Fruit fly (Drosophila melanogaster) Kc167 (cell line): ENCODE data around the gene Mis12.

Source experiments
- Myc ChIP-seq: fragments of >200 bp; optimal IDR thresholded peaks from 2 replicates; lab custom pipeline; 2017; ENCODE audit warnings: missing external identifiers
- Sin3A ChIP-seq: fragments of >200 bp; optimal IDR thresholded peaks from 2 replicates; lab custom pipeline; 2018; ENCODE audit warnings: missing external identifiers
- h ChIP-seq: fragments of >200 bp; optimal IDR thresholded peaks from 3 replicates; lab custom pipeline; 2018; ENCODE audit warnings: missing external identifiers
- insv ChIP-seq: fragments of >200 bp; optimal IDR thresholded peaks from 3 replicates; lab custom pipeline; 2018; ENCODE audit warnings: missing external identifiers
- psq ChIP-seq: fragments of >200 bp; optimal IDR thresholded peaks from 2 replicates; lab custom pipeline; 2017; ENCODE audit warnings: missing external identifiers
- ttk ChIP-seq: sonication (Bioruptor generic); optimal IDR thresholded peaks from 2 replicates; lab custom pipeline; 2017; ENCODE audit warnings: missing external identifiers

Gene Mis12

DNA sequence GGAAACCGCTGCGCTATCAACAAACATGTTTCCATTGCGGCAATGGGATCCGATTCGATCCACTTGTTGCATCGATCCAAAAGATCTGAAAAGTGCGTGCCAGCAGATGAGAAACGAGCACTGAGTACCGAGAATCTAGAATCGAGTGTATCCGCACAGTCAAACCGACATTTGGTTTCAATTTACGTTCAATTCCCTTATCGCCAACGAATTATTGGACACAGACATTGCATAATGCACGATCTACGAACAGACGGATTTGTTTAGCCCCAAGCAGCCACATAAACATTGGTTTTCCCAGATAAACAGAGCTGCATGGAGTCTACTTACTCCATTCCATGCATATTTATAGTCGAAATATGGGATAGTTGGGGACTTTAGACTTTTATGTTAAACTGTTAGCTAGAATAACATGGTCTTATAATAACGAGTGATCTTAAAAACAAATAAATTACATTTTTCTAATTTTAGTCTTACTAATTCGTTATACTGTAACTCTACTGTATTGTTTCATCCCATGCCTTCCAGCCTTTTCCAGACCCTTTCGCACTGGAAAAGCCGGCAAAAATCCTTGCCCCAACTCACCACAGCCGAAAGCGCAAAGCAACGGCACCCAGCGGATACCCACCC lies 10.0 kb upstream of the Mis12 start:
- TF ChIP-seq psq (lab: Kevin White, UChicago) (no peak), insv (no peak), Sin3A (lab: Kevin White, UChicago) (no peak), ttk (no peak), h (lab: Kevin White, UChicago) (no peak), Myc (lab: Kevin White, UChicago) (no peak)

DNA sequence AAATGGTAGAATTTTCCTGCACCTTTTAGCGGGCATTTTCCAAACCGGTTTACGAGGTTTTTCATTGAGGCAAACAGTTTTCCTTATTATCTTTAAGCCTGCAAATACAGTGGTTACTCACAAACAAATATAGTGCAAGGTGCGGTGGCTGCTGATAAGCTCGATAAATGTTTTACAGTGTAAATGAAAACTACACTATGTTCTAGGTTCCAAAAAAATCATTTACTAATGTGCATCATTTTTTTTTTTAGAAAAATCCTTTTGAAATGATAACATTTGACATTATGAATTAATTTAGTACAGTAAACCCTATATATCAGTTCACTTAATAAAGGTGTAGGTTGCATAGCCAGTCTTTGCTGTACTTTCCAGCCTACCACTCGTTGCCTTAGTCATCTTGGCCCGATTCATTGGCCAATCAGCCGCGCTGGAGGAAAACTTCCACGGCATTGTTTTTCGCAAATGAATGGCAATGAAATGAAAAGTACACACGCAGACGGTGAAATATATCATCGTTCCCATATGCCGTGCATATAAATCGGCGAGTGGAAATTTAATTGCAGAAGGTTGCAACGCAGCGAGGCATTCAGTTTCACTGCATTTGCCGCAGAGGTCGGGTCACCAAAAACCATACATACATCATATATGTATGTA lies 9.3 kb upstream of the Mis12 start:
- TF ChIP-seq psq (lab: Kevin White, UChicago): no peak
- TF ChIP-seq ttk: no peak
- no peak for TF ChIP-seq Sin3A (lab: Kevin White, UChicago)
- no peak for TF ChIP-seq Myc (lab: Kevin White, UChicago)
- no peak for TF ChIP-seq h (lab: Kevin White, UChicago)
- TF ChIP-seq insv: no peak

DNA sequence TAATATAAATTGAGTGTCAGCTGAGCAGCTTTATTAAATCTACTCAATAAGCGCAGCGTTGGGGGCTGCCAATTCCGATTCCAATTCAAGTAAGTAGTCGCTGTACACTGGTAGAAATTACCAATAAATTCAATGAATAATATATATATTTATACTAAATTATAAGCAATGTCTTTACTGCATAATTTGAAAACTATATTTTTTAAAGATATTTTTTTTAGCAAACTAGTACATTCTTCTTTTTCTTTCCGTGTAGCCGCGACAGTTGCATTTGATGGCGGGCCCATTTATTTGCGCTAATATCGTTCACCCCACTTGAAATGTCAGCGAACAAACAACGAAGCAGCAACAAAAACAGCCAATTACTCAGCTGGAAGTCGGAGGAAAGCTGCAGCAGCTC lies 8.5 kb upstream of the Mis12 start:
- TF ChIP-seq h (lab: Kevin White, UChicago) (no peak), psq (lab: Kevin White, UChicago) (no peak), Sin3A (lab: Kevin White, UChicago) (no peak), insv (no peak), Myc (lab: Kevin White, UChicago) (no peak), ttk (no peak)

DNA sequence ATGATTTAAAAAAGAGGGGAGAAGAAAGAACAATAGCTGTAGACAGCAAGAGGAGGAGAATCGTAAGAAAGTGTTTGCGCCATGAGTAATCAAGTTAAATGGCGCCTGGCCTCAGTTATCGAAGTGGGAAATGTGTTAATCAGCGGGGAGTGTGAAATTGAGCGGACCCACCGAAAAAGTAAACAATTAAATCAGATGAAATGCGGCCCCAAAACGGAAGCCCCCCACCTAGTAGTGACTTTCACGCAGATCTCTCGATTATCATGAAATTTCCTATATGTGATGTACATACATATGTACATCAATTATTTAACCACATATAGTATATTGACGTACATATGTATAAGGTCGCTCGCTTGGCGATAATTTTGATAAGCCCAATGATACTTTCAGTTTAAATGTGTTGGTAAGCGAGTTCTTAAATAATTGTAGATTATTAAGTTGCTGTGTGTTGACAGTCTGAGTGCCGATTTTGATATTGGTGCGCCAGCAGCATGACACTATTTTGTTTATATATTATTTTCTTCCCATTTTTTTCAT lies 7.8 kb upstream of the Mis12 start:
- no peak for TF ChIP-seq Myc (lab: Kevin White, UChicago)
- no peak for TF ChIP-seq insv
- TF ChIP-seq psq (lab: Kevin White, UChicago): no peak
- no peak for TF ChIP-seq ttk
- TF ChIP-seq Sin3A (lab: Kevin White, UChicago): no peak
- TF ChIP-seq h (lab: Kevin White, UChicago): no peak

DNA sequence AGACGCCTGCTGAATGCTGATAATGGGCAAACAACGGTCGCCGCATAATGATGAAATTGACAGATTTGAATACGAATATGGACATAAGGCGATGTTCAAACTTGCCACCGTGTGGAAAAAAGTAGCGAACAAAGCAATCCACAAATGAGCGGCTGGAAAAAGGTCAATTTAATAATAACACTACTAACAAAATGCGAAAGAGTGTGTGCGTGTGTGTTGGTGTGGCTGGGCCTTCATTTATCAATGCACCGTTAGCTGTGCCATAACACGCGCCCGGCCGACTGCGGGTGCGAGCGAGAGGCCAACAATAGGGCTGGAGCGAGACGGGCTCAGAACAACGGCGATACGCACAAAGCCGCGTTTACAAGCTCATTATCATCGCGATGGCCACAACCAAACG lies 7.0 kb upstream of the Mis12 start:
- TF ChIP-seq ttk: no peak
- TF ChIP-seq h (lab: Kevin White, UChicago): no peak
- TF ChIP-seq psq (lab: Kevin White, UChicago): no peak
- no peak for TF ChIP-seq insv

DNA sequence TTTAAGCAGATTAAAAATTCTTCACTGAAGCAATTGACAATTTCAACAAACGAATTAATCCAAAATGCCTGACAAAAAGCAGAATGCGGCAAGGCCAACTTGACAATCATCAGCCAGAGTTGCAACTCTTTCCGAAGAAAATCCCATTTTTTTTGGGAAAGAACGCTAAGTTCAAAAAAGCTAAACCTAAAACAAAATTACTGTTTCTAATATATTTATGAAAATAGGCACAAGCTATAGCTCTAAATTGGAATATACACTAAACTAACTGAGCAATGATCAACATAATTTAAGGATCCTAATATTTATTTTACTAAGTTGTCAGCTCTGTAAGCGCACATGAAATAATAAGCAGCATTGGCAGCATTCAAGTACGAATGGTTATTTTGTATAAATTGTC lies 3.5 kb upstream of the Mis12 start, which contains the start of gene CG10063:
CG10063 (minus strand) TSS at position 101 of the 400 bp plus-strand sequence.
- TF ChIP-seq Myc (lab: Kevin White, UChicago): no peak
- no peak for TF ChIP-seq h (lab: Kevin White, UChicago)
- no peak for TF ChIP-seq psq (lab: Kevin White, UChicago)
- no peak for TF ChIP-seq ttk
- TF ChIP-seq insv: no peak
- no peak for TF ChIP-seq Sin3A (lab: Kevin White, UChicago)

DNA sequence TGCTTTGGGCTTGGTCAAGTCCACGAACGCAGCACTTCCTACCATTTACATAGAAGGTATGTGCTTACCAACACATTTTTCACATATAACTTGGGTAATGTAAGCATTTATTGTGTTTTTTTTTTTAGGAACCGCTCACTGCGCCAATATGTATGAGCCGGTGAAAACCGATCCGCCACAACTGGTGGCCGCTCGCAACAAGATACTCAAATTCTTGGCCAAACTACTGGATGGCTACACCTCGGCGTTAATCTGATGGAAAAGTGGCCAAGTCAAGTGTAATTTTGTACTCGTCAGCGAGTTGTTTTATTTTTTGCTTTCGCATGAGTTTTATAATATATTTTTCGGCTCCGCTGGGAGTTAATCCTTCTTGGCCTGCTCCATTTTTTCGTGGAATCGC lies 2.5 kb upstream of the Mis12 start:
- no peak for TF ChIP-seq psq (lab: Kevin White, UChicago)
- TF ChIP-seq Sin3A (lab: Kevin White, UChicago): no peak
- no peak for TF ChIP-seq h (lab: Kevin White, UChicago)

DNA sequence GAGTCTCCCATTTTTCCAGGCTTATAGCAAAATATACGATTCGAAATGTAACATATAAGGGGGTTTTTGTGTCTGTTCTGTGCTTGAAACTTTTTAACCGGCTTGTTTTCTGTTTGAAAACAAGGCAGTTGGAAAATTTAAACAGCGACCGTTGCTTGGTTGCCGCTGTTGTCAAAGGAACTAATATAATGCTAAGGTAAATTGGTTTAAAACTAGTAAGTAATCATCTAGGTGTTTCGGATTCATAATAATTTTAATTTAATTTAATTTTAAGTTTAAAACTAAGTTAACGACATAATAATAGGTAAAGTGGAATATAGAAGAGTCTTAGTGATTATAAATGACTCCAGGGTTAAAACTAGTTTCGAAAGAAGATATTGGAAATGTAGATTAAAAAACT lies 1.1 kb downstream of the Mis12 start, which contains the start of gene CG10064:
CG10064 (minus strand) TSS at position 101 of the 400 bp plus-strand sequence.
- TF ChIP-seq ttk (no peak), Myc (lab: Kevin White, UChicago) (no peak), insv (no peak), Sin3A (lab: Kevin White, UChicago) (no peak), psq (lab: Kevin White, UChicago) (no peak), h (lab: Kevin White, UChicago) (no peak)

DNA sequence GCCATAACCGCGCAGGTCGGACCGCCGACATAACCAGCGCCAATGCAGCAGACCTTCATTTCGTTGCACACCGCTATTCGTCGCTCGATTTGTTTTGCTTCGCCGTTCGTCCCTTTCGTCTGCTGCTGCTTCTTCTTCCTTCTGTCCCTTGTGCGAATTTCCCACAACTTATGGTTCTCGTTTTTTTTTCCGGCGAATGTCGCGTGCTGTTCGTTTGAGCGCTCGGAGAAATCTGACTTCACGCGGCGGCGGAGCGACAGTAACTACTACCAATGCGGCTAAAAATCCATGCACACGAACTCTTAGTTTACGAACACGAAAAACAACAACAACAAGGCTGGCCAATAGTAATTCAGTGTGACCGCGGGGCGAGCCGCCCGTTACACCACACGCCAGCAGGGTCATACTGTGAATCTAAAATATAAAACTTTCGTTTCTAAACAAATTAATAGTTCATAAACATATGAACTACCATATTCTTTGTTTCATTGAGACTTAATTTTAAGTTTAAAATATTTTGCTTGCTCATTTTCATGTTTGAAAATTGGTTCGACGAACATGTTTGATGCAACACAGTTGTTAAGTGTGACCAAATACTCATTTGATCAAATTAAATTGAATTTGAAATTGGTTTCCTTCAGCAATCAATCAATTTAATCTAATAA lies 4.2 kb downstream of the Mis12 start, which contains the start of gene sgl:
sgl (minus strand) TSS at position 271 of the 665 bp plus-strand sequence.
- TF ChIP-seq ttk (no peak), h (lab: Kevin White, UChicago) (no peak), psq (lab: Kevin White, UChicago) (no peak), Myc (lab: Kevin White, UChicago) (no peak), insv (no peak), Sin3A (lab: Kevin White, UChicago) (no peak)

DNA sequence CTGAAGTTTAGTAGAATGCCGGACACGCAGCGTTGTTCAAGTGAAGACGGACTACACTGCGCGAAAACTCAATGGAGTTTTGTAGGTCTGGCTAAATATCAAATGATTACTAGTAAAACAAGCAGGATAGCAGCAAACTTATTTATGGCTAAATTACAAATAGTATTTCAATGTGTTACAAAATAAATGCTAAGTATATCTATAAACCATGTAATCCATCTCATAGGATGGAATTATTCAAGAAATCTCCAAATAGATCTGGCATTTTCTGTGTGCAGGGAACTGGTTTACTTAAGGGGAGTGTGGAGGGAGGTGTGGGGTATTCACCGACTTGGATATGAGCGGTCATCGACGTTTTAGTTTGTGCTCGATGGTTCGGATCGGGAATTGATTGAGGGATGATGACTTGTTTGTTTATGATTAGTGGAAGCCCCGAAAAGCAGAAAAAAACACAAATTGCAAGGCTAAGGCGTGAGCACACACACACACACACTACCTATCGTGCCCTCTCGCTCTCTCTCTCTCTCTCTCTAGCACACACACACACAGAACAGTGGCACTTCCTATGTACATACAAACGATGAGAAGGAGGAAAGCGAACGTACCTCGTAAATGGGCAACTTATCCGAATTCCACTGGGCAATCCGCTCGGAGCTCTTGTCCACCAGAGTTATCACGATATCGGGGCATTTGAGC lies 4.9 kb downstream of the Mis12 start:
- no peak for TF ChIP-seq psq (lab: Kevin White, UChicago)
- TF ChIP-seq h (lab: Kevin White, UChicago): no peak

DNA sequence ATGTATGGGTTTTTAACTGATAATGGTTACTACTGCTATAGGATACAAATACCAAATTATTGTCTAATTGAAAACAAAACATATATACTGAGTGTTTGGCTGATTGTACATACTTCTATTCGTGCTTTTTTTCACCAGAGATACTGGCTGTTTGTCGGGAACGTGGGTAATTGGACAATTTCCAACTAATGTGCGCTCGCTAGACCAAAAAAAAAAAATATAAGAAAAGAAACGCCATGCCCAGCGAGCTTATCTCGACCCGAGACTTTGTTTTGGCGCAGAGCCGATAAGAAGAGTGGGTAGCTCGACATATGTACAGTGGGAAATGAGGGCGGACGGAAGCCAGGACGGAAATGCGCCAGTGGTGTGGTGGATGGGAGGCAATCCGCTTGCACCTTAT lies 5.7 kb downstream of the Mis12 start:
- no peak for TF ChIP-seq insv
- no peak for TF ChIP-seq Sin3A (lab: Kevin White, UChicago)
- no peak for TF ChIP-seq ttk
- no peak for TF ChIP-seq h (lab: Kevin White, UChicago)
- TF ChIP-seq Myc (lab: Kevin White, UChicago): no peak
- TF ChIP-seq psq (lab: Kevin White, UChicago): no peak
